Fruit fly (Drosophila melanogaster): ENCODE data around the gene CG34116.

DNA sequence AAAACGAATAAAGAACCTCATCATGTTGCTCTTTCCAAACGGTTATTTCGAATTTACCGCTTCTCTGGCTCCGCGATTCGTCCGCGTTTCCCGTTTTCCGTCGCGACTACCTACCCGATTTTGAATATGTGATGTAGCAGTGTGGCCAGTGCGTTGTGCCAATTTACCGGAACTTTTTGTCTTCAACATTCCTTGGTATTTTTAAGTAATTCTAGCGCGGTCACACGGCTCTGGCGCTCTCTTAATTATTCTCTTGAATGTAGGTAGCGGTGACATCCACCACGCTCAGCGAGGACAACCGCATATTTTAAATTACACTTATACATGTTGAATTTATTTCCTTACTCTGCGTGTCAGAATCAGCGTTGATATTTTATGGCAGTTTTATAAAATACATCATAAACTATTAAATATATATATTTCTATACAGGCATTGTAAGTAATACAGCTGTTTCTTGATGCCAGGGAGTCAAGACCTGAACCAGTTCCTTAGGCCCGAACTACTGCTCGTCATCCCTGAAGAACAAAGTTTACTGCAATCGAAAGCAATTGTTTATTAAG lies 12.3 kb downstream of the CG34116 start, which contains the start of the genes CG42637, Gyc76C and SREBP:
- peak; percentile 19 to 55 for TF ChIP-seq CTCF (optimal IDR thresholded peaks at IDR 0.05)
- TF ChIP-seq CG8478 (optimal IDR thresholded peaks at IDR 0.05), result no peak

Measured in S2 (cell line).